Fruit fly (Drosophila melanogaster) whole organism, embryonic: ENCODE data around the gene CG42784.

Source experiments
- Ada2b ChIP-seq: fragments of 200-800 bp; sonication (Bioruptor generic); IDR thresholded peaks from 2 replicates; pipeline ENCODE4 v1.3.6; 2022; ENCODE audit warnings: missing biosample characterization, missing genetic modification characterization
- Atf6 ChIP-seq: fragments of 200-800 bp; sonication (Bioruptor generic); IDR thresholded peaks from 2 replicates; pipeline ENCODE4 v1.3.6; 2022; ENCODE audit warnings: missing biosample characterization, missing genetic modification characterization
- Blimp-1 ChIP-seq: fragments of 200-800 bp; sonication (Bioruptor generic); optimal IDR thresholded peaks from 3 replicates; lab custom pipeline; 2018; ENCODE audit warnings: missing biosample characterization, missing genetic modification characterization, mild to moderate bottlenecking, moderate library complexity, missing genetic modification reagents
- CG10274 ChIP-seq: fragments of 200-800 bp; sonication (Bioruptor generic); optimal IDR thresholded peaks from 3 replicates; lab custom pipeline; 2017; ENCODE audit warnings: missing biosample characterization, mild to moderate bottlenecking, missing genetic modification characterization
- CG10366 ChIP-seq: fragments of 200-800 bp; sonication (Bioruptor generic); IDR thresholded peaks from 2 replicates; pipeline ENCODE4 v1.3.6; 2022; ENCODE audit warnings: missing biosample characterization, missing genetic modification characterization
- CG11695 ChIP-seq: fragments of 200-800 bp; sonication (Bioruptor generic); IDR thresholded peaks from 3 replicates; pipeline ENCODE4 v1.3.6; 2022; ENCODE audit warnings: missing biosample characterization, missing genetic modification characterization
- CG12104 ChIP-seq: fragments of 200-800 bp; sonication (Bioruptor generic); optimal IDR thresholded peaks from 3 replicates; lab custom pipeline; 2016; ENCODE audit warnings: missing biosample characterization, missing genetic modification characterization
- CG12299 ChIP-seq: fragments of 200-800 bp; sonication (Bioruptor generic); optimal IDR thresholded peaks from 2 replicates; lab custom pipeline; 2018; ENCODE audit warnings: missing biosample characterization, mild to moderate bottlenecking, missing genetic modification characterization
- CG12942 ChIP-seq: fragments of 200-800 bp; sonication (Bioruptor generic); optimal IDR thresholded peaks from 3 replicates; lab custom pipeline; 2016; ENCODE audit warnings: missing biosample characterization, missing genetic modification characterization
- CG14965 ChIP-seq: fragments of 200-800 bp; sonication (Bioruptor generic); optimal IDR thresholded peaks from 2 replicates; lab custom pipeline; 2016; ENCODE audit warnings: missing biosample characterization, missing genetic modification characterization, borderline replicate concordance
- CG16863 ChIP-seq: fragments of 200-800 bp; sonication (Bioruptor generic); optimal IDR thresholded peaks from 3 replicates; lab custom pipeline; 2016; ENCODE audit warnings: missing biosample characterization, missing genetic modification characterization
- CG1792 ChIP-seq: fragments of 200-800 bp; sonication (Bioruptor generic); optimal IDR thresholded peaks from 2 replicates; lab custom pipeline; 2016; ENCODE audit warnings: missing biosample characterization, missing genetic modification characterization
- CG18599 ChIP-seq: fragments of 200-800 bp; sonication (Bioruptor generic); optimal IDR thresholded peaks from 3 replicates; lab custom pipeline; 2017; ENCODE audit warnings: missing biosample characterization, missing genetic modification characterization, mild to moderate bottlenecking, moderate library complexity, missing genetic modification reagents
- CG32532 ChIP-seq: fragments of 200-800 bp; sonication (Bioruptor generic); IDR thresholded peaks from 2 replicates; pipeline ENCODE4 v1.3.6; 2022; ENCODE audit warnings: missing biosample characterization, missing genetic modification characterization
- CG3726 ChIP-seq: fragments of 200-800 bp; sonication (Bioruptor generic); IDR thresholded peaks from 3 replicates; pipeline ENCODE4, ENCODE4 v1.3.6; 2022; ENCODE audit warnings: missing biosample characterization, missing genetic modification characterization
- CG4854 ChIP-seq: fragments of 200-800 bp; sonication (Bioruptor generic); optimal IDR thresholded peaks from 2 replicates; lab custom pipeline; 2016; ENCODE audit warnings: missing biosample characterization, missing genetic modification characterization, inconsistent platforms
- CG6683 ChIP-seq: fragments of 200-800 bp; sonication (Bioruptor generic); optimal IDR thresholded peaks from 2 replicates; lab custom pipeline; 2017; ENCODE audit warnings: missing biosample characterization, mild to moderate bottlenecking, missing genetic modification characterization, missing genetic modification reagents
- CG6791 ChIP-seq: fragments of 200-800 bp; sonication (Bioruptor generic); IDR thresholded peaks from 3 replicates; pipeline ENCODE4 v1.3.6; 2022; ENCODE audit warnings: missing biosample characterization, missing genetic modification characterization; ENCODE audit not compliant: partially characterized antibody
- CG8281 ChIP-seq: fragments of 200-800 bp; sonication (Bioruptor generic); optimal IDR thresholded peaks from 2 replicates; lab custom pipeline; 2018; ENCODE audit warnings: missing biosample characterization, mild to moderate bottlenecking, missing genetic modification characterization, moderate library complexity
- CG9727 ChIP-seq: fragments of 200-800 bp; sonication (Bioruptor generic); optimal IDR thresholded peaks from 3 replicates; lab custom pipeline; 2017; ENCODE audit warnings: missing biosample characterization, mild to moderate bottlenecking, missing genetic modification characterization
- Deaf1 ChIP-seq: fragments of 200-800 bp; optimal IDR thresholded peaks from 3 replicates; lab custom pipeline; 2019; ENCODE audit warnings: missing biosample characterization, mild to moderate bottlenecking, missing genetic modification characterization, moderate library complexity
- Fer2 ChIP-seq: fragments of 200-800 bp; sonication (Bioruptor generic); optimal IDR thresholded peaks from 2 replicates; lab custom pipeline; 2018; ENCODE audit warnings: missing biosample characterization, mild to moderate bottlenecking, missing genetic modification characterization, moderate library complexity
- H2.0 ChIP-seq: fragments of 200-800 bp; sonication (Bioruptor generic); IDR thresholded peaks from 2 replicates; pipeline ENCODE4 v1.3.6; 2022; ENCODE audit warnings: missing biosample characterization, missing genetic modification characterization
- HLH3B ChIP-seq: fragments of 200-800 bp; sonication (Bioruptor generic); IDR thresholded peaks from 2 replicates; pipeline ENCODE4 v1.3.6; 2022; ENCODE audit warnings: missing biosample characterization, missing genetic modification characterization
- HLH4C ChIP-seq: fragments of 200-800 bp; sonication (Bioruptor generic); IDR thresholded peaks from 3 replicates; pipeline ENCODE4 v1.3.6; 2022; ENCODE audit warnings: missing biosample characterization, missing genetic modification characterization; ENCODE audit not compliant: partially characterized antibody
- HLHmδ ChIP-seq: fragments of 200-800 bp; sonication (Bioruptor generic); optimal IDR thresholded peaks from 2 replicates; lab custom pipeline; 2018; ENCODE audit warnings: missing biosample characterization, mild to moderate bottlenecking, missing genetic modification characterization, moderate library complexity
- Jarid2 ChIP-seq: fragments of 200-800 bp; sonication (Bioruptor generic); optimal IDR thresholded peaks from 3 replicates; lab custom pipeline; 2017; ENCODE audit warnings: mild to moderate bottlenecking, missing biosample characterization, missing genetic modification reagents, missing genetic modification characterization
- MTF-1 ChIP-seq: fragments of 200-800 bp; sonication (Bioruptor generic); optimal IDR thresholded peaks from 2 replicates; lab custom pipeline; 2018; ENCODE audit warnings: missing biosample characterization, mild to moderate bottlenecking, missing genetic modification characterization, borderline replicate concordance
- NC2α ChIP-seq: fragments of 200-800 bp; sonication (Bioruptor generic); optimal IDR thresholded peaks from 2 replicates; lab custom pipeline; 2016; ENCODE audit warnings: missing biosample characterization, missing genetic modification characterization
- Rx ChIP-seq: fragments of 200-800 bp; sonication (Bioruptor generic); IDR thresholded peaks from 2 replicates; pipeline ENCODE4 v1.3.6; 2022; ENCODE audit warnings: missing biosample characterization, missing genetic modification characterization
- TFAM ChIP-seq: fragments of 200-800 bp; sonication (Bioruptor generic); optimal IDR thresholded peaks from 2 replicates; lab custom pipeline; 2017; ENCODE audit warnings: missing biosample characterization, missing genetic modification characterization, inconsistent platforms
- ab ChIP-seq: fragments of 200-800 bp; sonication (Bioruptor generic); optimal IDR thresholded peaks from 2 replicates; lab custom pipeline; 2016; ENCODE audit warnings: missing biosample characterization, missing genetic modification characterization
- ara ChIP-seq: fragments of 200-800 bp; sonication (Bioruptor generic); IDR thresholded peaks from 2 replicates; pipeline ENCODE4 v1.3.6; 2022; ENCODE audit warnings: missing biosample characterization, missing genetic modification characterization
- ase ChIP-seq: fragments of 200-800 bp; sonication (Bioruptor generic); IDR thresholded peaks from 3 replicates; pipeline ENCODE4 v1.3.6; 2022; ENCODE audit warnings: missing biosample characterization, missing genetic modification characterization
- cas ChIP-seq: fragments of 200-800 bp; sonication (Bioruptor generic); IDR thresholded peaks from 2 replicates; pipeline ENCODE4 v1.3.6; 2022; ENCODE audit warnings: missing biosample characterization, missing genetic modification characterization
- chif ChIP-seq, 2 experiments: fragments of 200-800 bp; sonication (Bioruptor generic); optimal IDR thresholded peaks; 3 replicates each; lab custom pipeline; 2016; ENCODE audit warnings: missing biosample characterization in 2 of 2, missing genetic modification characterization in 2 of 2
- chinmo ChIP-seq: fragments of 200-800 bp; sonication (Bioruptor generic); IDR thresholded peaks from 4 replicates; pipeline ENCODE4 v1.3.6; 2022; ENCODE audit warnings: missing biosample characterization, missing genetic modification characterization; ENCODE audit not compliant: partially characterized antibody
- dm ChIP-seq: fragments of 200-800 bp; sonication (Bioruptor generic); optimal IDR thresholded peaks from 3 replicates; lab custom pipeline; 2016; ENCODE audit warnings: missing biosample characterization, missing genetic modification characterization
- eyg ChIP-seq: fragments of 200-800 bp; sonication (Bioruptor generic); optimal IDR thresholded peaks from 3 replicates; lab custom pipeline; 2016; ENCODE audit warnings: missing biosample characterization, missing genetic modification characterization
- ham ChIP-seq: fragments of 200-800 bp; sonication (Bioruptor generic); IDR thresholded peaks from 2 replicates; pipeline ENCODE4 v1.3.6; 2022; ENCODE audit warnings: missing biosample characterization, missing genetic modification characterization
- hb ChIP-seq: fragments of 200-800 bp; sonication (Bioruptor generic); IDR thresholded peaks from 3 replicates; pipeline ENCODE4 v1.3.6; 2022; ENCODE audit warnings: missing biosample characterization, missing genetic modification characterization; ENCODE audit not compliant: partially characterized antibody
- ken ChIP-seq: fragments of 200-800 bp; sonication (Bioruptor generic); IDR thresholded peaks from 3 replicates; pipeline ENCODE4 v1.3.6; 2022; ENCODE audit warnings: missing biosample characterization, missing genetic modification characterization
- org-1 ChIP-seq: fragments of 200-800 bp; sonication (Bioruptor generic); optimal IDR thresholded peaks from 2 replicates; lab custom pipeline; 2017; ENCODE audit warnings: missing biosample characterization, missing genetic modification characterization
- pho ChIP-seq: fragments of 200-800 bp; sonication (Bioruptor generic); optimal IDR thresholded peaks from 2 replicates; lab custom pipeline; 2016; ENCODE audit warnings: missing biosample characterization, missing genetic modification characterization
- repo ChIP-seq: fragments of 200-800 bp; sonication (Bioruptor generic); optimal IDR thresholded peaks from 2 replicates; lab custom pipeline; 2016; ENCODE audit warnings: missing biosample characterization, missing genetic modification characterization
- schlank ChIP-seq: fragments of 200-800 bp; sonication (Bioruptor generic); optimal IDR thresholded peaks from 2 replicates; lab custom pipeline; 2018; ENCODE audit warnings: missing biosample characterization, mild to moderate bottlenecking, missing genetic modification characterization
- sens ChIP-seq: fragments of 200-800 bp; sonication (Bioruptor generic); peaks from one replicate; lab custom pipeline; 2016; ENCODE audit warnings: missing biosample characterization, missing genetic modification characterization
- sima ChIP-seq: fragments of 200-800 bp; sonication (Bioruptor generic); optimal IDR thresholded peaks from 2 replicates; lab custom pipeline; 2016; ENCODE audit warnings: missing biosample characterization, missing genetic modification characterization
- sob ChIP-seq: fragments of 200-800 bp; sonication (Bioruptor generic); IDR thresholded peaks from 2 replicates; pipeline ENCODE4 v1.3.6; 2022; ENCODE audit warnings: missing biosample characterization, missing genetic modification characterization
- tin ChIP-seq: fragments of 200-800 bp; sonication (Bioruptor generic); optimal IDR thresholded peaks from 3 replicates; lab custom pipeline; 2016; ENCODE audit warnings: missing biosample characterization, missing genetic modification characterization
- usp ChIP-seq: fragments of >200 bp; optimal IDR thresholded peaks from 2 replicates; lab custom pipeline; 2017; ENCODE audit warnings: missing biosample characterization, missing genetic modification characterization
- zen2 ChIP-seq: fragments of 200-800 bp; sonication (Bioruptor generic); IDR thresholded peaks from 3 replicates; pipeline ENCODE4 v1.3.6; 2022; ENCODE audit warnings: missing biosample characterization, missing genetic modification characterization; ENCODE audit not compliant: partially characterized antibody

CG42784 gene

DNA sequence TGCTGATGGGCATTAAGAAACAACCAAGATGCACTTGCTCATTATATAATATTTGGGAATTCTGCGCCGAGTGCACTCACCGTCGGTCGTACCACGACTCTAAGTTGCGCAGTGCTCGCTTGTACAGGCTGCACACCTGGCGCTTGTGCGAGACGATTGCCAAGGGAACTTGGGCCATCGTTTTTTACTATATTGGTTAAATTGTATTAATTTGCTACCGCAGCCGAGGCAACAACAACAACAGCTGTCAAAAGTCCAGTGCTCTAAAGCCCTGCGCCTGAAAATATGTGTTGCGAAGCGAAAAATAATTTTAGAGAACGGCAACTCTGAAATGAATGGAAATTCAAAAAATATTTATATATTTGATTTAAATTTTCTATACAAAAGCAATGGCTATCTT, 44.5 kb upstream of the CG42784 start, which contains the start of gene ND-B22 (continued):
- TF ChIP-seq CG12942 (peak; percentile 24), Blimp-1 (GFP tag; lab: Kevin White, UChicago) (no peak), Rx (GFP tag; lab: Robert Waterston, UW) (peak; percentile 35), dm (GFP tag; lab: Kevin White, UChicago) (no peak), CG9727 (GFP tag; lab: Kevin White, UChicago) (no peak), CG16863 (GFP tag; lab: Kevin White, UChicago) (no peak), ham (GFP tag; lab: Robert Waterston, UW) (no peak), H2.0 (peak; percentile 50), HLH3B (no peak), pho (GFP tag; lab: Kevin White, UChicago) (no peak), zen2 (GFP tag; lab: Robert Waterston, UW) (no peak), TFAM (GFP tag; lab: Kevin White, UChicago) (no peak), ken (GFP tag; lab: Robert Waterston, UW) (no peak), Ada2b (GFP tag; lab: Robert Waterston, UW) (no peak), CG4854 (GFP tag; lab: Kevin White, UChicago) (no peak), Jarid2 (GFP tag; lab: Kevin White, UChicago) (no peak), hb (GFP tag; lab: Robert Waterston, UW) (0 out of 3 replicates have a peak, but pooled peaks have one; percentile 28), CG32532 (peak; percentile 57), CG11695 (no peak), usp (no peak), Fer2 (peak; percentile 19), Atf6 (GFP tag; lab: Robert Waterston, UW) (0 out of 2 replicates have a peak, but pooled peaks have one; percentile 13), CG6683 (GFP tag; lab: Kevin White, UChicago) (no peak), CG3726 (GFP tag; lab: Robert Waterston, UW) (no peak), CG12104 (GFP tag; lab: Kevin White, UChicago) (no peak), ase (GFP tag; lab: Robert Waterston, UW) (no peak), NC2α (GFP tag; lab: Kevin White, UChicago) (no peak), repo (peak; percentile 8), MTF-1 (no peak), ab (GFP tag; lab: Kevin White, UChicago) (no peak), sob (GFP tag; lab: Robert Waterston, UW) (peak; percentile 66), schlank (tag; lab: Kevin White, UChicago) (no peak), HLHmδ (GFP tag; lab: Kevin White, UChicago) (no peak), org-1 (GFP tag; lab: Kevin White, UChicago) (no peak), CG10366 (GFP tag; lab: Robert Waterston, UW) (no peak), sens (GFP tag; lab: Kevin White, UChicago) (peak; percentile 64), eyg (GFP tag; lab: Kevin White, UChicago) (no peak), cas (GFP tag; lab: Robert Waterston, UW) (no peak), chif (GFP tag; optimal IDR thresholded peaks at IDR 0.05; lab: Kevin White, UChicago) (peak in 1 of 2 experiments; percentile 2), CG8281 (no peak), CG12299 (tag; lab: Kevin White, UChicago) (no peak), CG14965 (GFP tag; lab: Kevin White, UChicago) (no peak), ara (GFP tag; lab: Robert Waterston, UW) (peak; percentile 35; the same call in 1 of the 2 replicates), chinmo (GFP tag; lab: Robert Waterston, UW) (no peak), CG1792 (no peak), HLH4C (GFP tag; lab: Robert Waterston, UW) (no peak), CG10274 (GFP tag; lab: Kevin White, UChicago) (no peak), sima (GFP tag; lab: Kevin White, UChicago) (no peak), CG6791 (0 out of 3 replicates have a peak, but pooled peaks have one; percentile 41), Deaf1 (tag; lab: Kevin White, UChicago) (no peak), CG18599 (peak; percentile 51), tin (GFP tag; lab: Kevin White, UChicago) (peak; percentile 46)
